Worm (Caenorhabditis elegans): Measurements from ENCODE around the gene C04H5.7.

ce11 chrII:14527104-14527503, 10.6 kb upstream of the C04H5.7 start:
- TF ChIP-seq W03F9.2 (tag; optimal IDR thresholded peaks at IDR 0.05) (no peak), him-1 (tag; optimal IDR thresholded peaks at IDR 0.05) (no peak), dao-5 (tag; optimal IDR thresholded peaks at IDR 0.05) (no peak)
